Fruit fly (Drosophila melanogaster) whole organism, pupa: ENCODE data around the gene Cyt-b5-r.

Experiments used
- CG10348 ChIP-seq: fragments of 200-800 bp; sonication (Bioruptor generic); IDR thresholded peaks from 2 replicates; pipeline ENCODE4 v1.3.6; 2022; ENCODE audit warnings: missing biosample characterization, missing genetic modification characterization
- CG12605 ChIP-seq: fragments of 200-800 bp; sonication (Bioruptor generic); IDR thresholded peaks from 2 replicates; pipeline ENCODE4 v1.3.6; 2022; ENCODE audit warnings: missing biosample characterization, missing genetic modification characterization
- CG13204 ChIP-seq: fragments of 200-800 bp; sonication (Bioruptor generic); optimal IDR thresholded peaks from 2 replicates; lab custom pipeline; 2018; ENCODE audit warnings: missing biosample characterization, mild to moderate bottlenecking, missing genetic modification characterization, moderate library complexity
- CG14655 ChIP-seq: fragments of 200-800 bp; sonication (Bioruptor generic); optimal IDR thresholded peaks from 3 replicates; lab custom pipeline; 2017; ENCODE audit warnings: mild to moderate bottlenecking, missing biosample characterization, missing genetic modification reagents, missing genetic modification characterization
- CG15710 ChIP-seq: fragments of 200-800 bp; sonication (Bioruptor generic); optimal IDR thresholded peaks from 2 replicates; lab custom pipeline; 2018; ENCODE audit warnings: missing biosample characterization, mild to moderate bottlenecking, missing genetic modification characterization, moderate library complexity
- CG17806 ChIP-seq: fragments of 200-800 bp; sonication (Bioruptor generic); optimal IDR thresholded peaks from 2 replicates; lab custom pipeline; 2018; ENCODE audit warnings: missing biosample characterization, mild to moderate bottlenecking, missing genetic modification characterization, moderate library complexity
- CG32121 ChIP-seq: fragments of 200-800 bp; sonication (Bioruptor generic); IDR thresholded peaks from 2 replicates; pipeline ENCODE4 v1.3.6; 2022; ENCODE audit warnings: missing biosample characterization, missing genetic modification characterization
- CG34367 ChIP-seq: fragments of 200-800 bp; sonication (Bioruptor generic); optimal IDR thresholded peaks from 2 replicates; lab custom pipeline; 2018; ENCODE audit warnings: missing biosample characterization, mild to moderate bottlenecking, missing genetic modification characterization
- CG4496 ChIP-seq: fragments of 200-800 bp; sonication (Bioruptor generic); IDR thresholded peaks from 3 replicates; pipeline ENCODE4 v1.3.6; 2022; ENCODE audit warnings: missing biosample characterization, missing genetic modification characterization
- CG8159 ChIP-seq: fragments of 200-800 bp; sonication (Bioruptor generic); optimal IDR thresholded peaks from 3 replicates; lab custom pipeline; 2018; ENCODE audit warnings: missing biosample characterization, mild to moderate bottlenecking, missing genetic modification characterization, moderate library complexity
- CG8301 ChIP-seq: fragments of 200-800 bp; sonication (Bioruptor generic); optimal IDR thresholded peaks from 2 replicates; lab custom pipeline; 2018; ENCODE audit warnings: missing biosample characterization, mild to moderate bottlenecking, missing genetic modification characterization
- CG9948 ChIP-seq: fragments of 200-800 bp; sonication (Bioruptor generic); optimal IDR thresholded peaks from 2 replicates; lab custom pipeline; 2018; ENCODE audit warnings: missing biosample characterization, mild to moderate bottlenecking, missing genetic modification characterization, moderate library complexity
- D1 ChIP-seq: fragments of 200-800 bp; sonication (Bioruptor generic); optimal IDR thresholded peaks from 2 replicates; lab custom pipeline; 2018; ENCODE audit warnings: missing biosample characterization, mild to moderate bottlenecking, missing genetic modification characterization, moderate library complexity
- EcR ChIP-seq: fragments of 200-800 bp; sonication (Bioruptor generic); optimal IDR thresholded peaks from 3 replicates; lab custom pipeline; 2019; ENCODE audit warnings: missing biosample characterization, missing genetic modification characterization, mild to moderate bottlenecking, moderate library complexity, missing genetic modification reagents
- Ets98B ChIP-seq: fragments of 200-800 bp; sonication (Bioruptor generic); IDR thresholded peaks from 2 replicates; pipeline ENCODE4 v1.3.6; 2022; ENCODE audit warnings: missing biosample characterization, missing genetic modification characterization
- Pif1A ChIP-seq: fragments of 200-800 bp; sonication (Bioruptor generic); optimal IDR thresholded peaks from 3 replicates; lab custom pipeline; 2016; ENCODE audit warnings: missing biosample characterization, missing genetic modification characterization
- Pif1B ChIP-seq: fragments of 200-800 bp; sonication (Bioruptor generic); optimal IDR thresholded peaks from 3 replicates; lab custom pipeline; 2016; ENCODE audit warnings: missing biosample characterization, missing genetic modification characterization
- Snoo ChIP-seq: fragments of 200-800 bp; sonication (Bioruptor generic); optimal IDR thresholded peaks from 3 replicates; lab custom pipeline; 2017; ENCODE audit warnings: missing biosample characterization, mild to moderate bottlenecking, missing genetic modification characterization, inconsistent platforms
- fd96Ca ChIP-seq: fragments of 200-800 bp; sonication (Bioruptor generic); IDR thresholded peaks from 3 replicates; pipeline ENCODE4 v1.3.6; 2022; ENCODE audit warnings: missing biosample characterization, missing genetic modification characterization
- gl ChIP-seq: fragments of 200-800 bp; sonication (Bioruptor generic); optimal IDR thresholded peaks from 2 replicates; lab custom pipeline; 2018; ENCODE audit warnings: missing biosample characterization, mild to moderate bottlenecking, missing genetic modification characterization
- rn ChIP-seq: fragments of 200-800 bp; sonication (Bioruptor generic); IDR thresholded peaks from 2 replicates; pipeline ENCODE4 v1.3.6; 2022; ENCODE audit warnings: missing biosample characterization, missing genetic modification characterization

The Cyt-b5-r gene

dm6 chr2L:16787548-16787947 lies 3.0 kb downstream of the Cyt-b5-r start:
- TF ChIP-seq Snoo (tag; lab: Kevin White, UChicago) (no peak), fd96Ca (no peak), Ets98B (no peak), CG34367 (no peak), CG10348 (no peak), CG8159 (no peak), CG9948 (no peak), Pif1B (no peak), gl (tag; lab: Kevin White, UChicago) (no peak), CG32121 (GFP tag; lab: Robert Waterston, UW) (no peak), CG13204 (GFP tag; lab: Kevin White, UChicago) (no peak), D1 (no peak), CG17806 (no peak), rn (GFP tag; lab: Robert Waterston, UW) (no peak), EcR (GFP tag; lab: Kevin White, UChicago) (no peak), CG4496 (GFP tag; lab: Robert Waterston, UW) (no peak), CG15710 (tag; lab: Kevin White, UChicago) (no peak), CG14655 (GFP tag; lab: Kevin White, UChicago) (no peak), CG8301 (tag; lab: Kevin White, UChicago) (no peak), CG12605 (GFP tag; lab: Robert Waterston, UW) (no peak)

dm6 chr2L:16766070-16766752 lies 24.3 kb downstream of the Cyt-b5-r start, which contains the start of gene Mhc:
Gene Mhc (plus strand): TSS chr2L:16766566.
- TF ChIP-seq CG15710 (tag; lab: Kevin White, UChicago) (no peak), CG4496 (GFP tag; lab: Robert Waterston, UW) (0 out of 3 replicates have a peak, but pooled peaks have one; percentile 36), gl (tag; lab: Kevin White, UChicago) (no peak), CG17806 (no peak), CG32121 (GFP tag; lab: Robert Waterston, UW) (no peak), CG12605 (GFP tag; lab: Robert Waterston, UW) (no peak)

dm6 chr2L:16764480-16764879 lies 26.0 kb downstream of the Cyt-b5-r start:
- TF ChIP-seq gl (tag; lab: Kevin White, UChicago) (no peak), CG32121 (GFP tag; lab: Robert Waterston, UW) (peak; percentile 79)

dm6 chr2L:16761891-16762290 lies 28.6 kb downstream of the Cyt-b5-r start:
- TF ChIP-seq Snoo (tag; lab: Kevin White, UChicago) (no peak), EcR (GFP tag; lab: Kevin White, UChicago) (no peak), CG34367 (no peak), CG15710 (tag; lab: Kevin White, UChicago) (no peak), Pif1B (no peak), CG4496 (GFP tag; lab: Robert Waterston, UW) (no peak), rn (GFP tag; lab: Robert Waterston, UW) (no peak), Pif1A (GFP tag; lab: Kevin White, UChicago) (no peak), CG8301 (tag; lab: Kevin White, UChicago) (no peak), gl (tag; lab: Kevin White, UChicago) (no peak), CG17806 (no peak), CG12605 (GFP tag; lab: Robert Waterston, UW) (no peak), Ets98B (no peak), CG14655 (GFP tag; lab: Kevin White, UChicago) (no peak)

dm6 chr2L:16760504-16761417 lies 29.8 kb downstream of the Cyt-b5-r start, which contains the start of gene ppk17:
Gene ppk17 (minus strand): TSS chr2L:16760554.
- TF ChIP-seq CG4496 (GFP tag; lab: Robert Waterston, UW) (peak; percentile 50; the same call in 1 of the 3 replicates), Pif1B (no peak), Ets98B (peak; percentile 55; the same call in 1 of the 2 replicates), CG8159 (no peak), CG14655 (GFP tag; lab: Kevin White, UChicago) (peak; percentile 52), CG12605 (GFP tag; lab: Robert Waterston, UW) (peak; percentile 25; the same call in 1 of the 2 replicates), CG9948 (no peak), CG32121 (GFP tag; lab: Robert Waterston, UW) (peak; percentile 69), CG8301 (tag; lab: Kevin White, UChicago) (peak; percentile 22)
- TF ChIP-seq, all 21 proteins: peak for 6

dm6 chr2L:16754074-16754473 lies 36.4 kb downstream of the Cyt-b5-r start, which contains the start of gene yellow-b:
Gene yellow-b (plus strand): TSS chr2L:16754336.
- TF ChIP-seq Snoo (tag; lab: Kevin White, UChicago) (no peak), Pif1B (no peak), CG14655 (GFP tag; lab: Kevin White, UChicago) (no peak), CG8159 (no peak), CG9948 (no peak), CG17806 (no peak), gl (tag; lab: Kevin White, UChicago) (no peak), CG34367 (no peak), Ets98B (no peak), CG15710 (tag; lab: Kevin White, UChicago) (no peak), rn (GFP tag; lab: Robert Waterston, UW) (no peak), CG12605 (GFP tag; lab: Robert Waterston, UW) (no peak), Pif1A (GFP tag; lab: Kevin White, UChicago) (no peak), CG13204 (GFP tag; lab: Kevin White, UChicago) (no peak), EcR (GFP tag; lab: Kevin White, UChicago) (no peak), D1 (no peak), CG4496 (GFP tag; lab: Robert Waterston, UW) (no peak), CG10348 (no peak)
- TF ChIP-seq, all 21 proteins: peak for 0
